Fruit fly (Drosophila melanogaster) whole organism, prepupa: Measurements from ENCODE around the gene Sol1.

Experiments
- Blimp-1 ChIP-seq: fragments of 200-800 bp; sonication (Bioruptor generic); optimal IDR thresholded peaks from 3 replicates; lab custom pipeline; 2017; ENCODE audit warnings: missing biosample characterization, missing genetic modification characterization, mild to moderate bottlenecking, moderate library complexity, missing genetic modification reagents
- CG16779 ChIP-seq: fragments of 200-800 bp; sonication (Bioruptor generic); optimal IDR thresholded peaks from 3 replicates; lab custom pipeline; 2017; ENCODE audit warnings: missing biosample characterization, mild to moderate bottlenecking, missing genetic modification characterization
- CG3032 ChIP-seq: fragments of 200-800 bp; optimal IDR thresholded peaks from 2 replicates; lab custom pipeline; 2019; ENCODE audit warnings: missing biosample characterization, mild to moderate bottlenecking, missing genetic modification characterization, moderate library complexity
- CG3919 ChIP-seq: fragments of 200-800 bp; sonication (Bioruptor generic); optimal IDR thresholded peaks from 3 replicates; lab custom pipeline; 2016; ENCODE audit warnings: missing biosample characterization, missing genetic modification characterization
- CG4318 ChIP-seq: fragments of 200-800 bp; sonication (Bioruptor generic); optimal IDR thresholded peaks from 3 replicates; lab custom pipeline; 2017; ENCODE audit warnings: missing biosample characterization, mild to moderate bottlenecking, missing genetic modification characterization
- CG6808 ChIP-seq: fragments of 200-800 bp; sonication (Bioruptor generic); optimal IDR thresholded peaks from 3 replicates; lab custom pipeline; 2017; ENCODE audit warnings: missing biosample characterization, missing genetic modification characterization, mild to moderate bottlenecking, moderate library complexity, missing genetic modification reagents
- CG6854 ChIP-seq: fragments of 200-800 bp; sonication (Bioruptor generic); optimal IDR thresholded peaks from 2 replicates; lab custom pipeline; 2017; ENCODE audit warnings: missing biosample characterization, mild to moderate bottlenecking, missing genetic modification characterization
- CG7368 ChIP-seq: fragments of 200-800 bp; sonication (Bioruptor generic); optimal IDR thresholded peaks from 3 replicates; lab custom pipeline; 2016; ENCODE audit warnings: missing biosample characterization, missing genetic modification characterization
- CG9139 ChIP-seq: fragments of 200-800 bp; sonication (Bioruptor generic); optimal IDR thresholded peaks from 3 replicates; lab custom pipeline; 2017; ENCODE audit warnings: missing biosample characterization, mild to moderate bottlenecking, missing genetic modification characterization
- Eip75B ChIP-seq: fragments of 200-800 bp; sonication (Bioruptor generic); optimal IDR thresholded peaks from 3 replicates; lab custom pipeline; 2016; ENCODE audit warnings: missing biosample characterization, missing genetic modification characterization
- Eip78C ChIP-seq: fragments of 200-800 bp; sonication (Bioruptor generic); peaks from one replicate; lab custom pipeline; 2016; ENCODE audit warnings: missing biosample characterization, missing genetic modification characterization
- Eip93F ChIP-seq: fragments of 200-800 bp; sonication (Bioruptor generic); optimal IDR thresholded peaks from 2 replicates; lab custom pipeline; 2016; ENCODE audit warnings: missing biosample characterization, mild to moderate bottlenecking, missing genetic modification characterization
- Ets96B ChIP-seq: fragments of 200-800 bp; optimal IDR thresholded peaks from 2 replicates; lab custom pipeline; 2019; ENCODE audit warnings: missing biosample characterization, mild to moderate bottlenecking, missing genetic modification characterization, moderate library complexity
- Gug ChIP-seq: fragments of 200-800 bp; sonication (Bioruptor generic); IDR thresholded peaks from 2 replicates; pipeline ENCODE4 v1.3.6; 2022; ENCODE audit warnings: missing biosample characterization, missing genetic modification characterization
- Hr39 ChIP-seq: fragments of 200-800 bp; sonication (Bioruptor generic); optimal IDR thresholded peaks from 2 replicates; lab custom pipeline; 2016; ENCODE audit warnings: missing biosample characterization, missing genetic modification characterization
- Hr4 ChIP-seq: fragments of 200-800 bp; sonication (Bioruptor generic); optimal IDR thresholded peaks from 3 replicates; lab custom pipeline; 2016; ENCODE audit warnings: missing biosample characterization, missing genetic modification characterization
- Lpt ChIP-seq: fragments of 200-800 bp; sonication (Bioruptor generic); optimal IDR thresholded peaks from 3 replicates; lab custom pipeline; 2016; ENCODE audit warnings: missing biosample characterization, missing genetic modification characterization
- Smox ChIP-seq: fragments of 200-800 bp; sonication (Bioruptor generic); optimal IDR thresholded peaks from 3 replicates; lab custom pipeline; 2016; ENCODE audit warnings: missing biosample characterization, missing genetic modification characterization
- Sox102F ChIP-seq: fragments of 200-800 bp; sonication (Bioruptor generic); optimal IDR thresholded peaks from 2 replicates; lab custom pipeline; 2016; ENCODE audit warnings: missing biosample characterization, mild to moderate bottlenecking, missing genetic modification characterization
- Sox14 ChIP-seq: fragments of 200-800 bp; sonication (Bioruptor generic); optimal IDR thresholded peaks from 3 replicates; lab custom pipeline; 2016; ENCODE audit warnings: missing biosample characterization, missing genetic modification characterization
- Sox15 ChIP-seq: fragments of 200-800 bp; sonication (Bioruptor generic); optimal IDR thresholded peaks from 3 replicates; lab custom pipeline; 2016; ENCODE audit warnings: missing biosample characterization, missing genetic modification characterization
- achi ChIP-seq: fragments of 200-800 bp; sonication (Bioruptor generic); optimal IDR thresholded peaks from 3 replicates; lab custom pipeline; 2016; ENCODE audit warnings: missing biosample characterization, missing genetic modification characterization
- dac ChIP-seq: fragments of 200-800 bp; sonication (Bioruptor generic); optimal IDR thresholded peaks from 2 replicates; lab custom pipeline; 2017; ENCODE audit warnings: missing biosample characterization, mild to moderate bottlenecking, missing genetic modification characterization
- dsx ChIP-seq: fragments of 200-800 bp; optimal IDR thresholded peaks from 3 replicates; lab custom pipeline; 2019; ENCODE audit warnings: missing biosample characterization, mild to moderate bottlenecking, missing genetic modification characterization, moderate library complexity; ENCODE audit not compliant: poor library complexity, severe bottlenecking
- eg ChIP-seq: fragments of 200-800 bp; sonication (Bioruptor generic); IDR thresholded peaks from 3 replicates; pipeline ENCODE4 v1.3.6; 2022; ENCODE audit warnings: missing biosample characterization, missing genetic modification characterization
- fd59A ChIP-seq: fragments of 200-800 bp; sonication (Bioruptor generic); optimal IDR thresholded peaks from 2 replicates; lab custom pipeline; 2017; ENCODE audit warnings: missing biosample characterization, mild to moderate bottlenecking, missing genetic modification characterization, missing genetic modification reagents
- fkh ChIP-seq: fragments of 200-800 bp; sonication (Bioruptor generic); optimal IDR thresholded peaks from 3 replicates; lab custom pipeline; 2017; ENCODE audit warnings: missing biosample characterization, mild to moderate bottlenecking, missing genetic modification characterization, moderate library complexity
- lz ChIP-seq: fragments of 200-800 bp; sonication (Bioruptor generic); optimal IDR thresholded peaks from 3 replicates; lab custom pipeline; 2016; ENCODE audit warnings: missing biosample characterization, missing genetic modification characterization
- salr ChIP-seq, 2 experiments: fragments of 200-800 bp; sonication (Bioruptor generic); optimal IDR thresholded peaks; 3 replicates each; lab custom pipeline; 2016 to 2018; ENCODE audit warnings: missing biosample characterization in 2 of 2, missing genetic modification characterization in 2 of 2, mild to moderate bottlenecking in 1 of 2
- topi ChIP-seq: fragments of 200-800 bp; sonication (Bioruptor generic); optimal IDR thresholded peaks from 3 replicates; lab custom pipeline; 2016; ENCODE audit warnings: missing biosample characterization, missing genetic modification characterization
- vri ChIP-seq: fragments of 200-800 bp; sonication (Bioruptor generic); optimal IDR thresholded peaks from 3 replicates; lab custom pipeline; 2016; ENCODE audit warnings: missing biosample characterization, mild to moderate bottlenecking, missing genetic modification characterization

Sol1 gene

DNA sequence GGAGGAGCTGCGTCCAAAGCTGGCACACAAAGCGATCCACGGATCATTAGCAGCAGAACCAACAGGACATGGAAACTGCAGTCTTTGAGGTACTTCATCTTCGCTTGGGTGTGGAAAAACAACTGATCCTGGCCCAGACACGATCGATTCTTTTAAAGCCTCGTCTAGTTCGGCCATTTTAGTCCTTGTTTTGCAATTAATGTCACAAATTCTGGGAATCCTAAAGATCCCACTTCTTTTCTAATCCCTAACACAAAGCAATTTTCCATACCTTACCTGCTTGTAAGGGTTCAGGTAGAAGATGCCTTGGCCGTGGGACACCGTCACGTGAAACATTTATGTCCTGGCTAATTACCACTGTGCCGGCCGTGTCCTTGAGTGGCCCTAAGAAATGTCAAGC lies 3.5 kb upstream of the Sol1 start, which contains the start of gene CG10035:
CG10035 (minus strand) TSS at position 129 of the 400 bp plus-strand sequence.
- TF ChIP-seq CG3032 (tag; lab: Kevin White, UChicago) (no peak), salr (GFP tag; optimal IDR thresholded peaks at IDR 0.05; lab: Kevin White, UChicago) (no peak), dsx (GFP tag; lab: Kevin White, UChicago) (no peak), vri (no peak), Smox (no peak), CG9139 (GFP tag; lab: Kevin White, UChicago) (no peak), fd59A (GFP tag; lab: Kevin White, UChicago) (no peak), dac (GFP tag; lab: Kevin White, UChicago) (no peak), Eip78C (GFP tag; lab: Kevin White, UChicago) (no peak), Blimp-1 (GFP tag; lab: Kevin White, UChicago) (no peak), topi (GFP tag; lab: Kevin White, UChicago) (no peak), Eip93F (GFP tag; lab: Kevin White, UChicago) (no peak), Sox15 (GFP tag; lab: Kevin White, UChicago) (no peak), achi (GFP tag; lab: Kevin White, UChicago) (no peak), lz (no peak), Hr39 (GFP tag; lab: Kevin White, UChicago) (no peak), Eip75B (GFP tag; lab: Kevin White, UChicago) (no peak), CG16779 (tag; lab: Kevin White, UChicago) (no peak), CG7368 (GFP tag; lab: Kevin White, UChicago) (no peak)

DNA sequence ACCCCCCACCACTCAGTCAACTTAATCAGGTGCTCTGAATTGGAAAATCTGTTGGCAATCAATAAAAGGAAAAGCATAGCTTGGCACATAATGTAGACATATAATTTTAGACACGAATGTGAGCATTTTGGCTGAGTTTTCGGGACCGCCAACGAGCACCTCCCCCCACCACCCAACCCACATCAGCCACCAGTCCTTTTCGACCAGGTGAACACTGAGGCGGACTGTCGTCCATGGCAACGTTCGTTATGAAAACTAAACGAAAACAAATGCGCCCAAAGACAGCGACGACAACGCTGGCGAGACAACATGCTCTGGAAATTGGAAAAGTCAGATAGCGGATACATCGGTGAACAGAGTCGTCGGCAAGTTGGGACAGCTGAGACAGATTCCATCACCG lies 3.0 kb upstream of the Sol1 start, which contains the start of gene GstD11:
GstD11 (plus strand) TSS at position 301 of the 400 bp plus-strand sequence.
- TF ChIP-seq Gug (GFP tag; lab: Robert Waterston, UW) (no peak), achi (GFP tag; lab: Kevin White, UChicago) (no peak)

dm6 chr3R:12383784-12384183 lies 2.3 kb upstream of the Sol1 start:
- no peak for TF ChIP-seq Sox102F
- TF ChIP-seq fkh (GFP tag; lab: Kevin White, UChicago) = peak; percentile 73
- peak; percentile 71 for TF ChIP-seq Eip78C (GFP tag; lab: Kevin White, UChicago)

- 0 out of 3 replicates have a peak, but pooled peaks have one; percentile 18 for TF ChIP-seq eg
- peak; percentile 24 for TF ChIP-seq Lpt (GFP tag; lab: Kevin White, UChicago)
- TF ChIP-seq CG6854 (GFP tag; lab: Kevin White, UChicago) = no peak
- TF ChIP-seq Ets96B (tag; lab: Kevin White, UChicago) = no peak
Measured at dm6 chr3R:12384274-12384673, 1.8 kb upstream of the Sol1 start.

- TF ChIP-seq Hr4 (GFP tag; lab: Kevin White, UChicago) = no peak
- TF ChIP-seq, all 60 proteins: peak for 0
Measured at dm6 chr3R:12386965-12387364, 916 bp downstream of the Sol1 start, which contains the start of gene CG33098. TSS of gene CG33098 (plus strand) at chr3R:12387188.

dm6 chr3R:12395880-12396279 lies 9.8 kb downstream of the Sol1 start, which contains the start of the genes CG10096 and CG10097:
TSS of gene CG10096 (minus strand) at chr3R:12395980.
TSS of gene CG10097 (minus strand) at chr3R:12395980.
- no peak for TF ChIP-seq CG3919 (GFP tag; lab: Kevin White, UChicago)
- TF ChIP-seq Smox = no peak
- no peak for TF ChIP-seq CG9139 (GFP tag; lab: Kevin White, UChicago)
- TF ChIP-seq CG4318 (GFP tag; lab: Kevin White, UChicago) = no peak
- no peak for TF ChIP-seq CG7368 (GFP tag; lab: Kevin White, UChicago)
- no peak for TF ChIP-seq CG6808 (GFP tag; lab: Kevin White, UChicago)
- TF ChIP-seq Sox14 = no peak
